Fruit fly (Drosophila melanogaster): ENCODE measurements around the gene Inx6.

DNA sequence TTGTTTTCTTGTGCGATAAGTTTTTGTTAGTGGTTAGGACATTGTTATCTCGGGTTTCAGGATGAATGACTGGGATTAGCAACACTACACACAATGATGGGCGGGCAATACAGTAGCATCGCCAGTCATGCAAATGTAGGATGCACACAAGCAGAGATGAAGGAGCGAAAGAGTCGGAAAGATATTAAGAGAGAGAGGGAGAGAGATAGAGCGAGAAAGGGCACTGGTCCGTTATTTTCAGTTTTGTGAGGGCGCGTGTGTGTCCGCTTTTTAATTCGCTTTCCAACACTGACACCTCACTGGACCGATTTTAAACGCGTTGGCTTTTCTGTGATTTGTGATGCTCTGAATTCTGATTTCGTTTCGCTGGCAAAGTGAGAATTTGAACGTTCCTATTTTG is 37.9 kb downstream of the Inx6 start:
- TF ChIP-seq Myc (optimal IDR thresholded peaks at IDR 0.05) = no peak
- TF ChIP-seq h (optimal IDR thresholded peaks at IDR 0.05) = no peak
- no peak for TF ChIP-seq ttk (optimal IDR thresholded peaks at IDR 0.05)
- TF ChIP-seq Sin3A (optimal IDR thresholded peaks at IDR 0.05) = no peak
- TF ChIP-seq insv (optimal IDR thresholded peaks at IDR 0.05) = no peak
- TF ChIP-seq psq (optimal IDR thresholded peaks at IDR 0.05) = no peak
